Fruit fly (Drosophila melanogaster) whole organism: ENCODE results near the gene baz.
A peak's percentile ranks its signal among the peaks of the same experiment; 100 is the strongest.

Source experiments
- CG8478 ChIP-seq: fragments of >200 bp; optimal IDR thresholded peaks from 2 replicates; lab custom pipeline; 2018; ENCODE audit warnings: inconsistent platforms
- Dll ChIP-seq: fragments of >200 bp; optimal IDR thresholded peaks from 2 replicates; lab custom pipeline; 2017
- EcR ChIP-seq, 2 experiments: fragments of >200 bp; optimal IDR thresholded peaks; 2 replicates each; lab custom pipeline; 2017; ENCODE audit warnings: missing biosample characterization in 2 of 2, missing genetic modification characterization in 2 of 2, missing genetic modification reagents in 2 of 2
- pan ChIP-seq: fragments of >200 bp; optimal IDR thresholded peaks from 2 replicates; lab custom pipeline; 2017
- psq ChIP-seq: fragments of >200 bp; optimal IDR thresholded peaks from 2 replicates; lab custom pipeline; 2017
- usp ChIP-seq: fragments of >200 bp; optimal IDR thresholded peaks from 2 replicates; lab custom pipeline; 2017; ENCODE audit warnings: missing biosample characterization, missing genetic modification characterization, mixed read lengths

baz gene

dm6 chrX:17167304-17167703 is 7.5 kb downstream of the baz start:
- no peak for TF ChIP-seq EcR (GFP tag; optimal IDR thresholded peaks at IDR 0.05; lab: Kevin White, UChicago)
- no peak for TF ChIP-seq usp (GFP tag; lab: Kevin White, UChicago)
- no peak for TF ChIP-seq CG8478 (lab: Kevin White, UChicago)
- TF ChIP-seq psq (lab: Kevin White, UChicago) = no peak
- TF ChIP-seq Dll (lab: Kevin White, UChicago) = no peak
- no peak for TF ChIP-seq pan

- TF ChIP-seq pan (no peak), usp (GFP tag; lab: Kevin White, UChicago) (no peak), CG8478 (lab: Kevin White, UChicago) (no peak), psq (lab: Kevin White, UChicago) (no peak), Dll (lab: Kevin White, UChicago) (no peak), EcR (GFP tag; optimal IDR thresholded peaks at IDR 0.05; lab: Kevin White, UChicago) (no peak)
Measured at dm6 chrX:17170484-17170944, 10.7 kb downstream of the baz start.

dm6 chrX:17172123-17172522 is 12.3 kb downstream of the baz start:
- no peak for TF ChIP-seq CG8478 (lab: Kevin White, UChicago)
- no peak for TF ChIP-seq psq (lab: Kevin White, UChicago)
- TF ChIP-seq EcR (GFP tag; optimal IDR thresholded peaks at IDR 0.05; lab: Kevin White, UChicago) = no peak
- TF ChIP-seq usp (GFP tag; lab: Kevin White, UChicago) = no peak
- no peak for TF ChIP-seq pan
- no peak for TF ChIP-seq Dll (lab: Kevin White, UChicago)

- no peak for TF ChIP-seq pan
- TF ChIP-seq EcR (GFP tag; optimal IDR thresholded peaks at IDR 0.05; lab: Kevin White, UChicago) = no peak
- no peak for TF ChIP-seq CG8478 (lab: Kevin White, UChicago)
- TF ChIP-seq Dll (lab: Kevin White, UChicago) = no peak
- no peak for TF ChIP-seq usp (GFP tag; lab: Kevin White, UChicago)
- TF ChIP-seq psq (lab: Kevin White, UChicago) = no peak
Measured at dm6 chrX:17172777-17173315, 13.0 kb downstream of the baz start.

dm6 chrX:17174115-17174514 is 14.3 kb downstream of the baz start:
- no peak for TF ChIP-seq Dll (lab: Kevin White, UChicago)
- TF ChIP-seq CG8478 (lab: Kevin White, UChicago) = no peak

- no peak for TF ChIP-seq EcR (GFP tag; optimal IDR thresholded peaks at IDR 0.05; lab: Kevin White, UChicago)
Measured at dm6 chrX:17175558-17176189, 15.9 kb downstream of the baz start.

dm6 chrX:17176542-17176941 is 16.7 kb downstream of the baz start:
- no peak for TF ChIP-seq Dll (lab: Kevin White, UChicago)
- no peak for TF ChIP-seq pan
- no peak for TF ChIP-seq CG8478 (lab: Kevin White, UChicago)
- no peak for TF ChIP-seq usp (GFP tag; lab: Kevin White, UChicago)
- no peak for TF ChIP-seq psq (lab: Kevin White, UChicago)
- TF ChIP-seq EcR (GFP tag; optimal IDR thresholded peaks at IDR 0.05; lab: Kevin White, UChicago) = no peak

- TF ChIP-seq Dll (lab: Kevin White, UChicago) (no peak), usp (GFP tag; lab: Kevin White, UChicago) (no peak), pan (no peak), CG8478 (lab: Kevin White, UChicago) (no peak), EcR (GFP tag; optimal IDR thresholded peaks at IDR 0.05; lab: Kevin White, UChicago) (no peak), psq (lab: Kevin White, UChicago) (no peak)
Measured at dm6 chrX:17177606-17178005, 17.8 kb downstream of the baz start.

- TF ChIP-seq psq (lab: Kevin White, UChicago) = no peak
- TF ChIP-seq Dll (lab: Kevin White, UChicago) = peak; percentile 67
Measured at dm6 chrX:17178484-17178921, 18.7 kb downstream of the baz start.

- TF ChIP-seq CG8478 (lab: Kevin White, UChicago) (no peak), usp (GFP tag; lab: Kevin White, UChicago) (no peak)
Measured at dm6 chrX:17180523-17180922, 20.7 kb downstream of the baz start.

- no peak for TF ChIP-seq EcR (GFP tag; optimal IDR thresholded peaks at IDR 0.05; lab: Kevin White, UChicago)
- TF ChIP-seq Dll (lab: Kevin White, UChicago) = no peak
- no peak for TF ChIP-seq psq (lab: Kevin White, UChicago)
- no peak for TF ChIP-seq pan
- TF ChIP-seq CG8478 (lab: Kevin White, UChicago) = no peak
Measured at dm6 chrX:17181264-17182198, 21.7 kb downstream of the baz start.

dm6 chrX:17183486-17183885 is 23.7 kb downstream of the baz start:
- TF ChIP-seq pan = no peak
- TF ChIP-seq CG8478 (lab: Kevin White, UChicago) = no peak
- no peak for TF ChIP-seq EcR (GFP tag; optimal IDR thresholded peaks at IDR 0.05; lab: Kevin White, UChicago)
- TF ChIP-seq psq (lab: Kevin White, UChicago) = no peak
- no peak for TF ChIP-seq Dll (lab: Kevin White, UChicago)
- TF ChIP-seq usp (GFP tag; lab: Kevin White, UChicago) = no peak
